Worm (Caenorhabditis elegans) whole organism, early embryonic: Measurements from ENCODE around the gene twk-48.

Source experiments
- B0310.2 ChIP-seq: sonication (generic microtip); optimal IDR thresholded peaks from 2 replicates; lab custom pipeline; 2016; ENCODE audit warnings: mild to moderate bottlenecking, missing genetic modification characterization, missing compliant biosample characterization
- F13C5.2 ChIP-seq: sonication (generic microtip); optimal IDR thresholded peaks from 2 replicates; lab custom pipeline; 2017; ENCODE audit warnings: mild to moderate bottlenecking, missing genetic modification characterization, inconsistent platforms, missing compliant biosample characterization
- aly-1 ChIP-seq: sonication (generic microtip); optimal IDR thresholded peaks from 2 replicates; lab custom pipeline; 2016; ENCODE audit warnings: missing genetic modification characterization, missing compliant biosample characterization
- ama-1 ChIP-seq: fragments of 150-350 bp; optimal IDR thresholded peaks from 2 replicates; lab custom pipeline; 2014
- ceh-13 ChIP-seq: fragments of 200-800 bp; sonication (Bioruptor generic); optimal IDR thresholded peaks from 2 replicates; lab custom pipeline; 2018; ENCODE audit warnings: mild to moderate bottlenecking, missing genetic modification characterization, missing compliant biosample characterization
- ceh-36 ChIP-seq: sonication (generic microtip); optimal IDR thresholded peaks from 2 replicates; lab custom pipeline; 2016; ENCODE audit warnings: missing genetic modification characterization, inconsistent platforms, missing compliant biosample characterization
- ets-7 ChIP-seq: sonication (generic microtip); optimal IDR thresholded peaks from 2 replicates; lab custom pipeline; 2016; ENCODE audit warnings: missing genotype, missing genetic modification characterization, missing compliant biosample characterization
- flt-1 ChIP-seq: fragments of 200-800 bp; sonication (Bioruptor generic); IDR thresholded peaks from 2 replicates; pipeline ENCODE4 v1.3.6; 2022; ENCODE audit warnings: missing genetic modification characterization, missing compliant biosample characterization
- hmbx-1 ChIP-seq: sonication (generic microtip); optimal IDR thresholded peaks from 2 replicates; lab custom pipeline; 2016; ENCODE audit warnings: mild to moderate bottlenecking, missing genetic modification characterization, missing compliant biosample characterization
- hmg-4 ChIP-seq: fragments of 200-800 bp; sonication (Bioruptor generic); optimal IDR thresholded peaks from 2 replicates; lab custom pipeline; 2018; ENCODE audit warnings: mild to moderate bottlenecking, missing genetic modification characterization, missing compliant biosample characterization
- hnd-1 ChIP-seq: sonication (generic microtip); optimal IDR thresholded peaks from 2 replicates; lab custom pipeline; 2016; ENCODE audit warnings: missing genetic modification characterization, missing compliant biosample characterization
- pes-1 ChIP-seq: fragments of 200-800 bp; sonication (Bioruptor generic); IDR thresholded peaks from 2 replicates; pipeline ENCODE4 v1.3.6; 2022; ENCODE audit warnings: missing genetic modification reagents, missing genetic modification characterization, missing compliant biosample characterization
- scrt-1 ChIP-seq: fragments of 200-800 bp; sonication (Bioruptor generic); IDR thresholded peaks from 2 replicates; pipeline ENCODE4 v1.3.6; 2022; ENCODE audit warnings: missing genetic modification characterization, missing compliant biosample characterization
- sea-1 ChIP-seq: fragments of 200-800 bp; sonication (Bioruptor generic); conservative IDR thresholded peaks from 2 replicates; pipeline ENCODE4 v1.3.6; 2022; ENCODE audit warnings: missing genetic modification characterization, missing compliant biosample characterization
- tbx-11 ChIP-seq: fragments of 200-800 bp; sonication (Bioruptor generic); IDR thresholded peaks from 2 replicates; pipeline ENCODE4 v1.3.6; 2022; ENCODE audit warnings: missing genetic modification characterization, missing compliant biosample characterization
- tbx-37 ChIP-seq: fragments of 200-800 bp; sonication (Bioruptor generic); conservative IDR thresholded peaks from 2 replicates; pipeline ENCODE4 v1.3.6; 2022; ENCODE audit warnings: missing genetic modification reagents, missing genetic modification characterization, missing compliant biosample characterization
- tra-4 ChIP-seq: sonication (generic microtip); optimal IDR thresholded peaks from 2 replicates; lab custom pipeline; 2017; ENCODE audit warnings: missing genetic modification characterization, missing compliant biosample characterization

Gene twk-48

ce11 chrIII:9903694-9904292 is 43.3 kb downstream of the twk-48 start:
- TF ChIP-seq tra-4 (tag; lab: Kevin White, UChicago), result no peak

- no peak for TF ChIP-seq tbx-37 (GFP tag; lab: Robert Waterston, UW)
These were observed 44.8 kb downstream of the twk-48 start for ce11 chrIII:9905307-9905706.

DNA sequence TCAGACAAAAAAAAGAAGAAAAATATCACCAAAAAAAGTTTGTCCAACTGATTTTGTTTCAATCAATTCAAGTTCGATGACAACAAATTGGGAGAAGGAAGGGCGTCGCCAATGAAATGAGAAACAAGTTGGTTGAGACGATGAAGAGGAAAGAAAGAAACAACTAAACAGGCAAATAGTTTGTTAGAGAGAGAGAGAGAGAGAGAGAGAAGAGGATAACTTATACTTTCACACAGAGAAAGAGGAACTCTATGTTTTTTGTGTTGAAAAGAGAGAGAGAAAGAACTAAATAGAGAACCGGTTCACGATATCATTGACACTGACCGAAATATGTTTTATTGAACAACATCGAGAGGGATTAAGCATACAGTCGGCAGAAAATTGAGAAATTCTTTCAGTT is 47.0 kb downstream of the twk-48 start:
- TF ChIP-seq pes-1 (GFP tag; lab: Robert Waterston, UW), result no peak

DNA sequence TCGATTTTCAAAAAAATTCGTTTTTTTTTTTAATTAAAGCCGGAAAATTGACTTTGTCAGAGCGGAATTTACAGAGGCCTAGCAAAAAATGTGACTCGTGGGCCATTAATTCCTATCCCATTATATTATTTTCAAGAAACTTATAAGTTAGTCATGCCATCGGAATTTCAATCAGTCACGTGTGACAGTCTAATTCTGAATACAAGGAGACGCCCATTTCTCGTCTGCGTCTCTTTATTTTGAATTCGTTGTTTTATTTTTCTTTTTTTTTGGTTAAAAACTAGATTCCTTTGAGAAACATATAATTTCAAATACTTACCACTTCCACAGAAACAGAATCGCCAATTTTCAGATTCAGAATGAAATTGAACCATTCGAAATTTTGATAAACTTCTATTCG is 48.2 kb downstream of the twk-48 start:
- TF ChIP-seq hmg-4 (GFP tag; lab: Kevin White, UChicago), result no peak

DNA sequence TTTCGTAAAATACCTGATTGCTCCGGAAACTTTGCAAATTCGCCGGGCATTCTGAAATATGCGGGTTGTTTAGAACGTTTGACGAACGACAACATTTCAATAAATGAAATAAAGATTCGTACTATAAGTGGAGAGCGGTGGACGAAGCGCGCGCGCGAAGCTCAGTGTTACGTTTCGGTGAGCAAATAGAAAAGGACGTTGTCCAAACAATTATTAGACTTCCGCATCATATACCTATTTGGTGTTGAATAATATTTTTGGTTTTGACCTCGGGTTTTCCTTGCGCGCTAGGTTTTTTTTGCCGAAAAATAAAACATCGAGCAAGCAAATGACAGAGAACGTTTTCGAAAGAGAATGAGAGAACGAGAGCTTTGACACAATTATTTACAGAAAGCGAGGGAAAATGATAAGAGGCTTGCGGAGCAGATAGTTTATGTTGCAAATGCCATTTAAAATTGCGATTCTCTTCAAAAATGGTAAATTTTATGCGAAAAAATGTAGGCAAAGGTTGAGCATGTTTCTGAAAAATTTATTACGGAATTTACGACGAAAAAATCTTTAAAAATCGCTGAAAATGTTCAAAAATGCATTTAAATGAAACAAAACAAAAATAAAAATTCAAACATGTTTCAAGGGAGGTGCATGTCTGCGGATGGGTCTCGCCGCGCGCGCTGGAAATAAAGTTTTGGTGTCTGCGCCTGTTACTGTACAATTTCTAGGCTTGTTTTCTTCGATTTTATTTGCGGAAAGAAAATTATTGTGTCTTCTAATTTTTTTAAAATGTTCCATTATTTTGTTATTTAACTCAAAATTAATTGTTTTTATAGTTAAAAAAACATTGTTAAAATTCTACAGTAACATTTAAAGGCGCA is 50.3 kb downstream of the twk-48 start, which contains the start of the genes cyld-1 and F40F12.9:
Gene cyld-1 (minus strand): TSS at position 51 of the 872 bp plus-strand sequence.
Gene F40F12.9 (plus strand): TSS at position 721 of the 872 bp plus-strand sequence.
- TF ChIP-seq tbx-37 (GFP tag; lab: Robert Waterston, UW) (no peak), hmbx-1 (no peak), F13C5.2 (no peak), hmg-4 (GFP tag; lab: Kevin White, UChicago) (no peak), pes-1 (GFP tag; lab: Robert Waterston, UW) (no peak), scrt-1 (GFP tag; lab: Robert Waterston, UW) (no peak), tra-4 (tag; lab: Kevin White, UChicago) (no peak), ama-1 (no peak), flt-1 (GFP tag; lab: Robert Waterston, UW) (no peak), sea-1 (no peak), aly-1 (tag; lab: Kevin White, UChicago) (no peak), ceh-13 (GFP tag; lab: Kevin White, UChicago) (no peak), ets-7 (tag; lab: Kevin White, UChicago) (no peak), ceh-36 (tag; lab: Kevin White, UChicago) (no peak)

- TF ChIP-seq flt-1 (GFP tag; lab: Robert Waterston, UW), result no peak
- TF ChIP-seq ets-7 (tag; lab: Kevin White, UChicago), result no peak
- TF ChIP-seq pes-1 (GFP tag; lab: Robert Waterston, UW), result no peak
- no peak for TF ChIP-seq ceh-13 (GFP tag; lab: Kevin White, UChicago)
- no peak for TF ChIP-seq scrt-1 (GFP tag; lab: Robert Waterston, UW)
- no peak for TF ChIP-seq ceh-36 (tag; lab: Kevin White, UChicago)
- no peak for TF ChIP-seq tbx-11 (GFP tag; lab: Robert Waterston, UW)
- TF ChIP-seq tbx-37 (GFP tag; lab: Robert Waterston, UW), result no peak
- no peak for TF ChIP-seq sea-1
- no peak for TF ChIP-seq ama-1
- TF ChIP-seq aly-1 (tag; lab: Kevin White, UChicago), result no peak
- no peak for TF ChIP-seq hnd-1
- TF ChIP-seq tra-4 (tag; lab: Kevin White, UChicago), result no peak
- no peak for TF ChIP-seq hmg-4 (GFP tag; lab: Kevin White, UChicago)
- no peak for TF ChIP-seq B0310.2
- TF ChIP-seq F13C5.2, result no peak
- no peak for TF ChIP-seq hmbx-1
These were observed 52.0 kb downstream of the twk-48 start for ce11 chrIII:9912501-9912900.
